Fruit fly (Drosophila melanogaster): ENCODE data around the gene CG12689.
A peak's percentile ranks its signal among the peaks of the same experiment; 100 is the strongest.

CG12689 gene

dm6 chrX:7604503-7604969, 18.6 kb upstream of the CG12689 start (continued):
- TF ChIP-seq Fer3 (tag; optimal IDR thresholded peaks at IDR 0.05) (no peak), ind (GFP tag; optimal IDR thresholded peaks at IDR 0.05) (no peak), CG32532 (GFP tag; IDR thresholded peaks at IDR 0.05) (no peak; the same call in 1 of the 2 replicates), HLH4C (GFP tag; IDR thresholded peaks at IDR 0.05; ENCODE audit: partially characterized antibody) (peak; percentile 38; the same call in 1 of the 3 replicates), CG3847 (GFP tag; IDR thresholded peaks at IDR 0.05) (no peak), vvl (GFP tag; IDR thresholded peaks at IDR 0.05) (0 out of 2 replicates have a peak, but pooled peaks have one; percentile 17), CG2712 (tag; optimal IDR thresholded peaks at IDR 0.05) (no peak), nmo (GFP tag; optimal IDR thresholded peaks at IDR 0.05) (peak; percentile 8), CG3281 (GFP tag; optimal IDR thresholded peaks at IDR 0.05) (no peak), Kr (GFP tag; optimal IDR thresholded peaks at IDR 0.05) (no peak), Abd-B (GFP tag; optimal IDR thresholded peaks at IDR 0.05) (no peak), ttk (GFP tag; IDR thresholded peaks at IDR 0.05) (no peak), Optix (GFP tag; IDR thresholded peaks at IDR 0.05) (no peak), zen2 (GFP tag; IDR thresholded peaks at IDR 0.05; ENCODE audit: partially characterized antibody) (0 out of 3 replicates have a peak, but pooled peaks have one; percentile 10), nau (GFP tag; optimal IDR thresholded peaks at IDR 0.05) (peak; percentile 17), CG32767 (GFP tag; IDR thresholded peaks at IDR 0.05) (no peak), CG8478 (optimal IDR thresholded peaks at IDR 0.05) (no peak), MBD-R2 (GFP tag; IDR thresholded peaks at IDR 0.05) (no peak), sim (GFP tag; IDR thresholded peaks at IDR 0.05) (no peak), CG4424 (GFP tag; optimal IDR thresholded peaks at IDR 0.05) (no peak), pum (GFP tag; optimal IDR thresholded peaks at IDR 0.05) (no peak), CG9215 (GFP tag; IDR thresholded peaks at IDR 0.05) (no peak), CG6791 (GFP tag; IDR thresholded peaks at IDR 0.05; ENCODE audit: partially characterized antibody) (peak; percentile 21; the same call in 1 of the 3 replicates), NC2β (GFP tag; optimal IDR thresholded peaks at IDR 0.05) (no peak), CG7839 (tag; optimal IDR thresholded peaks at IDR 0.05) (no peak), CG13296 (GFP tag; optimal IDR thresholded peaks at IDR 0.05) (no peak)

dm6 chrX:7603657-7604056, 17.7 kb upstream of the CG12689 start:
- TF ChIP-seq NK7.1 (GFP tag; optimal IDR thresholded peaks at IDR 0.05) (no peak), Blimp-1 (GFP tag; optimal IDR thresholded peaks at IDR 0.05) (peak; percentile 1), hb (GFP tag; IDR thresholded peaks at IDR 0.05; ENCODE audit: partially characterized antibody) (no peak), maf-S (GFP tag; optimal IDR thresholded peaks at IDR 0.05) (no peak), CG10979 (tag; optimal IDR thresholded peaks at IDR 0.05) (no peak), mirr (GFP tag; optimal IDR thresholded peaks at IDR 0.05) (no peak), zen (tag; optimal IDR thresholded peaks at IDR 0.05) (peak; percentile 58), fd3F (GFP tag; optimal IDR thresholded peaks at IDR 0.05) (no peak), CG4820 (GFP tag; optimal IDR thresholded peaks at IDR 0.05) (no peak), CG4360 (GFP tag; IDR thresholded peaks at IDR 0.05) (peak; percentile 64), CG3726 (GFP tag; IDR thresholded peaks at IDR 0.05) (no peak)

- TF ChIP-seq CG10209 (GFP tag; optimal IDR thresholded peaks at IDR 0.05) (no peak), CTCF (GFP tag; optimal IDR thresholded peaks at IDR 0.05) (peak; percentile 84)
Observed at dm6 chrX:7593051-7593450, 7.1 kb upstream of the CG12689 start.
